Fruit fly (Drosophila melanogaster) whole organism, larva: ENCODE measurements around the gene CG10853.

Source experiments
- noc ChIP-seq: fragments of 200-800 bp; sonication (Bioruptor generic); optimal IDR thresholded peaks from 3 replicates; lab custom pipeline; 2019; ENCODE audit warnings: missing biosample characterization, mild to moderate bottlenecking, missing genetic modification characterization, moderate library complexity

The CG10853 gene

DNA sequence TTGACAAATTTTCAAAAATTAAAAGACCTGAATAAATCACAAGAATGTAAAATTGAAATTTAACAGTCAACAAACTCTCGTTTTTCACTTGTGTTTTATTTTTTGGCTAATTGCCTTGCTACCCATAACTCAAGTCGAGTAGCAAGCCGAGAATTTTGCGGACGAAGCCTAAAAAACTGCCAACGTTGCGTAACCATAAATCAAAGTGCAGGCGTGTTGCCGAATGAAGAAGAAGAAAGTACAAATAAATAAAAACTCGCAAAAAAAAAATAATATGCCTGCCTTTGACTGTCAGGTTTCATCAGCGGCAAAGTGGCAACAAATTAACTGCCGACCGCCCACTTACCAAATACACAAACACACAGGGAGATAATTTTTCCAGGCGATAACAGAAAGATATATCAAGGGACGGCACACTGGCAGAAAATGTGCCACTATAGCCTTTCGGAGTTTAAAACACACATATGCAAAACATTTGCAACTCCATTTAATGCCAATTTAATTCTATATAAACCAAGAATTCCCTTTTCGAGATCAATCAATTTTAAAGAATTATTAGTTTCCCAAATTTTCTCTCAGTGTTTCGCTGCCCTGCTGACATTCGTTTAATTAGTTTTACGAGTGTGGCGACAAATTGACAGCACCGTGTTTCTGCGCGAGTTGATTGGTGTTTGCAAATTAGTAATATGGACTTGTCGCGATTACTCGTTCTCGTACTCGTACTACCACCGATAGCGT lies 19.3 kb upstream of the CG10853 start:
- peak; percentile 98 for TF ChIP-seq noc (tag; lab: Kevin White, UChicago)

DNA sequence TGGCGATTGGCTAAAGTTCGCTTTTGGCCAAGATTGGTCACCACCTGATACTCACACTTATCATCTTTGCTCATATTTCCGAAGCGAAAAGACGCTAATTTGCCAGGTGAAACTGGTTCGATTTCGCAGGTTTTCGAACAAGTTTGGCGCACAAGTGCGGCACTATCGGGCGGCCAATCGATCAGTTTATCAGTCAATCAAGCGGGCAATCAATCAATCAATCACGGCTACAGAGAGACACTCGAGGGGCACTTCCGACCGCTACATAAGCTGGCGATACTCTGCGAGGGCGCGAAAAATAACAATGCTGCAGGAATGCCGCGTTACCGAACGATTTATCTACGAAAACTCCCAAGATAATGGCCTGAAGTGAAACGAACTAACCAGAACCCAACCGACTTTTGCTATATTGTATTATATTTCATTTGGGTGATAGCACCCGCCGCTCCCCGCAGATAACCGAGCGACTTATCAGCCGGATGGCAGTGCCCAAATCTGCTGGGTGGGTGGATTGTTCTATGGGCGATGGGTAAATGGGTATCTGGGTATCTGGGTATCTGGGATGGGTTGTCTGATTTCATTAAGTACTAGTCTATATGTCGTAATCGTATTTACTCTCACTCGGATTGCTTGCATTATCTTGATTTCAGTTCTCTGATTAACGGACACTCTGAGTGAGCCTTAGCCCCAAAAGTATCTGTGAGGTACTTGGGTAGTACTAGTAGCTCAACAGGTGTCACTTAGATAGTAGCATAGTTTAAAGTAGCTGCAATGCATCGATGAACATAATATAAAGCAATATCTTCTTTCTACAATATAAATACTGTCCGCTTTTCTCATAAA lies 18.5 kb upstream of the CG10853 start:
- TF ChIP-seq noc (tag; lab: Kevin White, UChicago), result peak; percentile 62

DNA sequence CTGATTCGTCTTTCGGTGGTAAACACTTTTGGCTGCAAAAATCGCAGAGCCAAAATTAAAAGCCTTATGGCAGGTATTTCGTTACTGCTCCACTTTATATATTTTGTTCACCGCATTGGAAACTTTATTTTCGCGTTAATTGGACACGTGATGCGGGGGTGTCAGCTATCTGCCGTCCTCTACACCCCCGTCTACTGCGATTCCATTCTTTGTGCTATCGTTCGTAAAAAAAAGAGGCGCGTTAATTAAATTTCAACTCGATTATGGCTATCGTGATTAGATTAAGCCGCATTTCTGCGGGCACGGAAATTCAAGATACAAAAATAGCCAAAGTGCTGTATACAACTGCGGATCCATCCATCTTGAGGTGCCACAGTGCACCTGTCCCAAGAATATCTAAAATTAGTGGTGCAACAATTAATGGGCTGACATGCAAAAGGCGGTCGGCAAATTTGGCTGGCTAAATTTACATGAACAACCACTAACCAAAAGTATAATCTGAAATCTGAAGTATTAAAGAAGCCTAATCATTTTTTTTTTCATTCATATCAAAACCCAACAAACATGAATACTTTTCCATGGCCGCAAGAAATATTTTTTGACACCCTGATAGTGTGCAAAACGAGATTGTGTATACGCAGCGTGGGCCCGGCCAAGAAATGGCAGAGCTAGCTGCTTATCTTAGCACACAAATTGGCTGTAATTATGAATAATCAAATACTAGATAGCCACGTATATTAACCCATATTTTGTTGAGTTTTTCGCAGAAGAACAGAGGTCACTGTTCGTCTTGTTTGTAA lies 17.5 kb upstream of the CG10853 start:
- peak; percentile 6 for TF ChIP-seq noc (tag; lab: Kevin White, UChicago)

DNA sequence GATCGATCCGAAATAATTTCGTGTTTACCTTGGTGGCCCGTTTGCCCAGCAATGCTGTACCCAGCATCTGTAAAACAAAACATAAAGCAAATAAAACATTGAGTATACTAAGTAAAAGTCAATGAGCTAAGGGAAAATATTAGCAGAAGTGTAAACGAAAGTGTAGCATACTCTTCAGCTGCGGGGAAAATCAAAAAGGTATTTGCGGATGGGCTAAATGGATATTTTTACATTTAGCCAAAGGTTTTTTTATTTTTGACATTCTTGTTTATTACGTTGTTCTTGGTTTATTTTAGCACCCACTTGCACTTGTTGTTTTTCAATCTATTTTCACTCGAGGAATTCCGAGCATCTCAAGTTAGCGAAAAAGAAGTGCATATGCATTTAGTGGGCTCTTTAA lies 16.8 kb upstream of the CG10853 start:
- TF ChIP-seq noc (tag; lab: Kevin White, UChicago), result no peak

DNA sequence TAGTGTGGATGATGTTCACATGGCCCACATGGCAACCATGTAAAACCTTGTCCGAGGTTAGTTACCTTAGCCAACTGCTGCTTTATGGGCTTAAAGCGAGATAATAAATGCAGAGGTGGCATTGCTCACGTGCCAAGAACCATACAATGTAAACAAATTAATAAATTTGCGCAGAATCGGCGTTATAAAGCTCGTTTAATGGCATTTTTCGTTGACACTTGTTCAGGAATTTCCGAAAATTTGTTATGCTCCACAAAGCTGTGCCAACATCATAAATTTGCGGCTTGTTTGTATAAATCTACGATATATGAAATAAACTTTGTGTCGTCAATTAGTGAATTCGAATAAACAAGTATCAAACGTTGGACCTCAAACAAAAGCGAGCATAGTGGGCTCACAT lies 15.9 kb upstream of the CG10853 start:
- TF ChIP-seq noc (tag; lab: Kevin White, UChicago), result peak; percentile 23

DNA sequence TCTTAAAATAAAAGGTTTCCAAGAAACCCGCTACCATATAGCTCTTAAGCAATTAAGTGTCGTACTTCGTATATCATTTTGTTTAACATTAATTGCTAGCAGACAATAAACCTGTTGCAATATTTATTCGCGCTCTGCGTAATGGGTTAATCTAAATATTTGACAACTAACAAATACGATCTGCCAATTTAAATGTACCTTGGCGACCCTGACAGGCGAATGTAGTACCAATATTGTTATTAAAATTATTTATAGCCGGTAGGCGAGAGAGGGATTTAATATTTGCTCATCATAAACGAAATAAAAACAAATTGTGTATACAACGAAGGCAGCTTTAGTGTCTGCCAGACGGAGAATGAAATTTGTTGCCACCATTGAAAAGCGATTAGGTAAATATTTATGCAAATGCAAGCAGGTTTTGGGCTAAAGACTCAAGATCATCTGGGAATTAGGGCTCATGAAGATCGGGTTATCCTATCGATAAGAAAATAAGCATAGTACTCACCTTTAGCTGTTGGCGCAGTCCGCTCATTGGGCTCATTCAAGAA lies 14.9 kb upstream of the CG10853 start:
- TF ChIP-seq noc (tag; lab: Kevin White, UChicago), result peak; percentile 31

DNA sequence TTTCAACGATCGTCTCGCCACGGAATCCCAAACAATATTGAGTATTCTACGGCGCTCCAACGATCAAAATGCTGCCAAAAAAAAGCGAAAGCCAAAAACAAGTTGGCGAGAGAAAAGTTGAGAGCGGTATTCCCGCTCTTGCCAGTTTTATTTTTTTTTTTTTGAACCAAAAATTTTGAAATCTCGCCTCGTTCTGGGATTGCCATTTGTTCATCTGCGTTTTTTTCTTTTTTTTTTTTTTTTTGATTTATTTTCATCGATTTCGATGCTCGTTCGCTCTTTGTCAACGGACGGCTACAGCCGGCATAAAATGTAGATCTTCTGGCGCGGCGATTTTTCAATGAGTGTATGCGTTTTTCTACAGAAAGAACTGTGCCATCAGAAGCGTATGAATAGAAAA lies 14.1 kb upstream of the CG10853 start:
- TF ChIP-seq noc (tag; lab: Kevin White, UChicago), result no peak

DNA sequence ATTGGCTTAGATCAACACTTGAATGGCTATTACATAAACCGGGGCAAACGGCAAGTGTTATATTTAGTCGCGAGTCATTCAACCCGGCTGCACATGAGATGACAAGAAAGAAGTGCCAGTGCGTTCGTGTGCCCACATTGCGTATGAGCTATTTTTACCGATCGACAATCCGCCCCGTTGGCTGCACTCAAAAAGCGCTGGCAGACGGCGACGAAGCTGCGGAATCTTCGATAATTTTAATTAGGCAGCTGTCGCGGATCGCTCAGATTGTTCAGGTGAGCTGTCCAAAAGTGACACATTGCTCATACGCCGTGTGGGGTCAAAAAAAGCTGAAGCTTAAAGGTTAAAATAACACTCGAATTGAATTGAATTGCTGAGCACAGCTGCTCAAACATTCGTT lies 13.6 kb upstream of the CG10853 start:
- no peak for TF ChIP-seq noc (tag; lab: Kevin White, UChicago)

DNA sequence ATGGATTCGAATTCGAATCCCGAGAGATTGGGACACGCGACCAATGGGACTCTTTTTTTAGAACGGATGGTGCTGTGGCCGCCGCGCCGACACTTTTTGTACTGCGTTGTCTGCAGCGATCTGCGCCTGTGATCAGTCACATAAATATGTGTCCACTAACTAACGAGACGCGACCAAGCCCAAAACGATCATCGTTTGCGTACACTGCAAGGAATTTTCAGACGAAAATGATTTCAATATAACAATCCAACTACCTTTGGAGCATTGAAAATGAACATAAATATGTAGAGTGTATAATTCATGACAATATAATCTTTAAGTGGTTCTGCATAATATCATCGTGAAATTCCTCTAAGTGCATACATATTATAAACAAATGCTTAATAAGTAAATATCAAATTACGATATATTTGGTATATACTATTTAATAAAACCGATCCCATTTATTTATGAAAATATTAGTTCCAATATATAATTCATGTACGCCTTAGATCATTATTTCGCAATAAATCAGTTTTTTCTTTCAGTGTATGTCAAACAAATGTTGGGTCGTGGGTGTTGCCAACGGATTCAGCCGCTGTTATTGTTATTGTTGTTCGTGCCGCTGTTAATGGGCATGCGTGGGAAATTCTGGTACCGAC lies 12.0 kb upstream of the CG10853 start, which contains the start of gene Eip63F-1:
Eip63F-1 (minus strand) TSS at position 51 of the 641 bp plus-strand sequence.
- TF ChIP-seq noc (tag; lab: Kevin White, UChicago), result peak; percentile 81

DNA sequence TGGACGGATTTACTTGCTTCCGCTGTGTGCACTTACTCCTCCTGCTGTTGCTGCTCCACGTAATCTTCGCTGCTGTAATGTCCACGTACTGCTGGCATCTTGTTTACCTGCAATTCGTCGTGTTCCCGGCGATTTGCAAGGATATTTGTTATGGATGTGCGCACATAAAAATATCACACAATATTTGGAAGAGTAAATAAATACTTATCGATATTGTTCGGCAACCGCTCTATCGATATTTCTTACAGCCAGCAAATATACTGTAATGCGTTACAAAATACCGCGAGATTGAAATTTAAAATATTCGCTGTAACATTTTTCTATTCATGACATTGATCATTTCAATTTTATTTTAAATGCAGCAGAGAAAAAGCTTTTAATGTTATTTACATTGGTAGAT lies 9.9 kb upstream of the CG10853 start, which contains the start of gene CG10866:
CG10866 (minus strand) TSS at position 187 of the 400 bp plus-strand sequence.
- TF ChIP-seq noc (tag; lab: Kevin White, UChicago), result no peak

DNA sequence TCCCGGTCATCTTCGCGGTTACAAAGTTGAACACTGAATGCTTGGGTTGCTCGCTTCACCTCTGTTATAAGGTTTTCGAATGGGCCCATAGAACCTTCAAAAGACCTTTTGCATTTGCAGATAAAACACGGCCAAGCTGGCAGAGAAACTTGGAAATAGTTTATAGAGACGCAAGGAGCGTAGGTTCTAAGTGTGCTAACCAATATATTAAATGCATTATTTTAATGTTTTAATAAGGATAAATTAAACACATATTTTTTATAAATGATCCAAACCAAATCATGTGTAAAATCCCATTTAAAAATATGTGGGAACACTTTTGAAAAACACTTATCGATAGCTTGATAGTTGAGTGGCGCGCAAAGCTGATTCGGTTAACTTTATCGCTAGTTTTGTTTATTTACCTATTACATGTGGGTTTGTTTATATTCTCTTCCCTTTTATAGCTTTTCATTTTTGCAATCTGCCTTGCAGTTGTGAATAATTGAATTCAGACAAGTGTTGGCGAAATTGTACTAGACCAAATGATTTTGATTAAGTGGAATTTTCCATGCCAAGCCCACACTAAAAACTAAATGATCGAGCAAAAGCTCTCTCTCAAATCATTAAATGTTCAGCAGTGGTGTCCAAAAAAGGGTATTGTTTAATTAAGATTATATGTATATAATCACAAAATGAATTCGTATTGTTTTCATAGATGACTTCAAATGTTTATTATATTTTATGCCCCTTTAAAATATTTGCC lies 7.4 kb upstream of the CG10853 start, which contains the start of gene CG12766:
CG12766 (minus strand) TSS at position 51 of the 745 bp plus-strand sequence.
- TF ChIP-seq noc (tag; lab: Kevin White, UChicago), result peak; percentile 77

DNA sequence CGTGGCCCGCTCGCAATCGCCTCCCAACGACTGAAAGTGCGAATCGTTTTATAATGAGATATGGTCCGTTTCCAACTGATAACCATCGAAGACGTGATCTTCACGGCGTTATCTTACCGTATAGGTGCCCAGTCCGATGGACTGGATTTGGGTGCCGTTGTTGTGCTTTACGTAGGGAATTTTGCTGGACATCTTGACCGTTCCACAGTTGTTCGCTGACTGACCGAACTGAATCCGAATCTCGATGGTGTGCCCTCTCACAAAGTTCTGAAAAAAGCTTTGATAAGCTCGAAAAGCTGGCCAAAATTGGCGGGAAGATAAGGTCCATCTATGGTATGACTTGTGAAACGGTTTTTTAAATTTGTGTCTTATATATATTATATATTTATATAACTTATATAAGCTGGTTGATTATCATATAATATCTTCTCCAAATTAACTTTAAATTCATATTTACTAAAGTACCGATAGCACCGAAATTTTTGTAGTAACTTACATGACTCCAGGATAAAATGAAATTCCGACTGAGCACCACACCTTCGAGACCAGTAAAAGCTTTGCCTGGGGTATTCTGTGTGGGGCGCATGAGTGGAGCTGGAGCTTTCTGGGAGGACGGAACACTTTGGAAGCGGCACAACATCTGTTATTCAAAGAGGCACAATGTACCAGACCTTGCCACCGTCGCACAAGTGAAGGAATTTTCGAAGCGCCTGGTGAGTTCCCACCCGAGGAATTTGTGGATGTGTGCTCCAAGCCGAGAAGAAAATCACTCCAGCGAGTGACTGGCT lies 5.3 kb upstream of the CG10853 start, which contains the start of the genes CG10863 and CG14982:
CG10863 (minus strand) TSS at position 225 of the 788 bp plus-strand sequence.
CG14982 (plus strand) TSS at position 470 of the 788 bp plus-strand sequence.
- peak; percentile 80 for TF ChIP-seq noc (tag; lab: Kevin White, UChicago)

DNA sequence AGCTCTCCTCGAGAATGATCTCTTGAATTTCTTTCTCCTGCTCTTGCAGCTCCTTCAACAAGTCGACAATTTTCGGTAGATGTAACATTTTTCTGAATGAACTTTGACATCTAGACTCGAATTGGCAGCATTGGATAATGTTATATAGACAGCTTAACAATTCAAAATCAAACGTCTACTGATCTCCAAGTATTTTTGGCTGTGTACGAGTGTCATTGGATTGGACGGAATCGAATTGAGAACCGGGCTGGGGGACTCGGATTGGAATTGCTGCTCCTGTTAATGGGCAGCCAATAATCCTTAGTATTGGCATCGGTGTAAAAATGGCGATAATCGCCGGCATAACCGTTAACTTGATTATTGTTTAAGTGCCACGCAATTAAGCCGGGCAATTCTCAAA lies 1.5 kb downstream of the CG10853 start, which contains the start of gene CG14983:
CG14983 (minus strand) TSS at position 101 of the 400 bp plus-strand sequence.
- no peak for TF ChIP-seq noc (tag; lab: Kevin White, UChicago)
